Fruit fly (Drosophila melanogaster) whole organism, embryonic: ENCODE measurements around the gene Tango9.

Source experiments
- CG11504 ChIP-seq: fragments of 200-800 bp; sonication (Bioruptor generic); optimal IDR thresholded peaks from 3 replicates; lab custom pipeline; 2019; ENCODE audit warnings: missing biosample characterization, mild to moderate bottlenecking, missing genetic modification characterization, moderate library complexity
- CG11560 ChIP-seq: fragments of 200-800 bp; sonication (Bioruptor generic); IDR thresholded peaks from 3 replicates; pipeline ENCODE4 v1.3.6; 2022; ENCODE audit warnings: missing biosample characterization, missing genetic modification characterization
- CG12299 ChIP-seq: fragments of 200-800 bp; sonication (Bioruptor generic); optimal IDR thresholded peaks from 2 replicates; lab custom pipeline; 2018; ENCODE audit warnings: missing biosample characterization, mild to moderate bottlenecking, missing genetic modification characterization
- CG12659 ChIP-seq: fragments of 200-800 bp; sonication (Bioruptor generic); optimal IDR thresholded peaks from 3 replicates; lab custom pipeline; 2017; ENCODE audit warnings: mild to moderate bottlenecking, missing biosample characterization, missing genetic modification reagents, missing genetic modification characterization
- CG14860 ChIP-seq: fragments of 200-800 bp; sonication (Bioruptor generic); IDR thresholded peaks from 3 replicates; pipeline ENCODE4 v1.3.6; 2022; ENCODE audit warnings: missing biosample characterization, missing genetic modification characterization; ENCODE audit not compliant: partially characterized antibody
- CG15073 ChIP-seq: fragments of 200-800 bp; sonication (Bioruptor generic); optimal IDR thresholded peaks from 2 replicates; lab custom pipeline; 2016; ENCODE audit warnings: missing biosample characterization, missing genetic modification characterization
- CG15269 ChIP-seq: fragments of 200-800 bp; sonication (Bioruptor generic); optimal IDR thresholded peaks from 2 replicates; lab custom pipeline; 2018; ENCODE audit warnings: missing biosample characterization, mild to moderate bottlenecking, missing genetic modification characterization, moderate library complexity
- CG1603 ChIP-seq: fragments of 200-800 bp; sonication (Bioruptor generic); optimal IDR thresholded peaks from 2 replicates; lab custom pipeline; 2019; ENCODE audit warnings: missing biosample characterization, mild to moderate bottlenecking, missing genetic modification characterization, moderate library complexity
- CG2129 ChIP-seq: fragments of 200-800 bp; sonication (Bioruptor generic); IDR thresholded peaks from 2 replicates; pipeline ENCODE4 v1.3.6; 2022; ENCODE audit warnings: missing biosample characterization, missing genetic modification characterization; ENCODE audit not compliant: partially characterized antibody
- CG2712 ChIP-seq: fragments of 200-800 bp; optimal IDR thresholded peaks from 3 replicates; lab custom pipeline; 2019; ENCODE audit warnings: missing biosample characterization, mild to moderate bottlenecking, missing genetic modification characterization, moderate library complexity
- CG30020 ChIP-seq: fragments of 200-800 bp; optimal IDR thresholded peaks from 2 replicates; lab custom pipeline; 2019; ENCODE audit warnings: missing biosample characterization, mild to moderate bottlenecking, missing genetic modification characterization, moderate library complexity
- CG3163 ChIP-seq: fragments of 200-800 bp; sonication (Bioruptor generic); optimal IDR thresholded peaks from 3 replicates; lab custom pipeline; 2016; ENCODE audit warnings: missing biosample characterization, missing genetic modification characterization
- CG5245 ChIP-seq: fragments of 200-800 bp; sonication (Bioruptor generic); optimal IDR thresholded peaks from 3 replicates; lab custom pipeline; 2016; ENCODE audit warnings: missing biosample characterization, missing genetic modification characterization
- CG6272 ChIP-seq: fragments of 200-800 bp; sonication (Bioruptor generic); IDR thresholded peaks from 2 replicates; pipeline ENCODE4 v1.3.6; 2022; ENCODE audit warnings: missing biosample characterization, missing genetic modification characterization
- CG6689 ChIP-seq: fragments of 200-800 bp; sonication (Bioruptor generic); IDR thresholded peaks from 2 replicates; pipeline ENCODE4 v1.3.6; 2022; ENCODE audit warnings: missing biosample characterization, missing genetic modification characterization
- CG7357 ChIP-seq: fragments of 200-800 bp; sonication (Bioruptor generic); IDR thresholded peaks from 3 replicates; pipeline ENCODE4 v1.3.6; 2022; ENCODE audit warnings: missing biosample characterization, missing genetic modification characterization
- CG9797 ChIP-seq: fragments of 200-800 bp; sonication (Bioruptor generic); optimal IDR thresholded peaks from 3 replicates; lab custom pipeline; 2018; ENCODE audit warnings: missing biosample characterization, mild to moderate bottlenecking, missing genetic modification characterization
- Chrac-16 ChIP-seq: fragments of 200-800 bp; sonication (Bioruptor generic); optimal IDR thresholded peaks from 3 replicates; lab custom pipeline; 2016; ENCODE audit warnings: missing biosample characterization, missing genetic modification characterization
- D19B ChIP-seq: fragments of 200-800 bp; sonication (Bioruptor generic); optimal IDR thresholded peaks from 2 replicates; lab custom pipeline; 2017; ENCODE audit warnings: missing biosample characterization, mild to moderate bottlenecking, missing genetic modification characterization
- Dip3 ChIP-seq: fragments of 200-800 bp; sonication (Bioruptor generic); optimal IDR thresholded peaks from 3 replicates; lab custom pipeline; 2016; ENCODE audit warnings: missing biosample characterization, missing genetic modification characterization
- Doc3 ChIP-seq: fragments of 200-800 bp; sonication (Bioruptor generic); IDR thresholded peaks from 3 replicates; pipeline ENCODE4 v1.3.6; 2022; ENCODE audit warnings: missing biosample characterization, missing genetic modification characterization; ENCODE audit not compliant: partially characterized antibody
- Drgx ChIP-seq: fragments of 200-800 bp; sonication (Bioruptor generic); IDR thresholded peaks from 2 replicates; pipeline ENCODE4 v1.3.6; 2022; ENCODE audit warnings: missing biosample characterization, missing genetic modification characterization
- H15 ChIP-seq: fragments of 200-800 bp; sonication (Bioruptor generic); IDR thresholded peaks from 3 replicates; pipeline ENCODE4 v1.3.6; 2022; ENCODE audit warnings: missing biosample characterization, missing genetic modification characterization
- Hr51 ChIP-seq, 2 experiments: fragments of 200-800 bp; sonication (Bioruptor generic); optimal IDR thresholded peaks; 2 replicates in 1 of 2; 3 replicates in 1 of 2; lab custom pipeline; 2016 to 2018; ENCODE audit warnings: missing biosample characterization in 2 of 2, missing genetic modification characterization in 2 of 2, mild to moderate bottlenecking in 1 of 2, moderate library complexity in 1 of 2
- NC2β ChIP-seq: fragments of 200-800 bp; sonication (Bioruptor generic); optimal IDR thresholded peaks from 2 replicates; lab custom pipeline; 2016; ENCODE audit warnings: missing biosample characterization, missing genetic modification characterization
- NFAT ChIP-seq: fragments of 200-800 bp; sonication (Bioruptor generic); IDR thresholded peaks from 2 replicates; pipeline ENCODE4 v1.3.6; 2022; ENCODE audit warnings: missing biosample characterization, missing genetic modification characterization
- Nf-YB ChIP-seq: fragments of 200-800 bp; sonication (Bioruptor generic); optimal IDR thresholded peaks from 3 replicates; lab custom pipeline; 2019; ENCODE audit warnings: missing biosample characterization, mild to moderate bottlenecking, missing genetic modification characterization, moderate library complexity
- Nf-YC ChIP-seq: fragments of 200-800 bp; optimal IDR thresholded peaks from 3 replicates; lab custom pipeline; 2019; ENCODE audit warnings: missing biosample characterization, mild to moderate bottlenecking, missing genetic modification characterization, moderate library complexity
- Optix ChIP-seq: fragments of 200-800 bp; sonication (Bioruptor generic); IDR thresholded peaks from 3 replicates; pipeline ENCODE4 v1.3.6; 2022; ENCODE audit warnings: missing biosample characterization, missing genetic modification characterization
- Six4 ChIP-seq: fragments of 200-800 bp; sonication (Bioruptor generic); optimal IDR thresholded peaks from 2 replicates; lab custom pipeline; 2016; ENCODE audit warnings: missing biosample characterization, missing genetic modification characterization
- ara ChIP-seq: fragments of 200-800 bp; sonication (Bioruptor generic); IDR thresholded peaks from 2 replicates; pipeline ENCODE4 v1.3.6; 2022; ENCODE audit warnings: missing biosample characterization, missing genetic modification characterization
- chif ChIP-seq, 2 experiments: fragments of 200-800 bp; sonication (Bioruptor generic); optimal IDR thresholded peaks; 3 replicates each; lab custom pipeline; 2016; ENCODE audit warnings: missing biosample characterization in 2 of 2, missing genetic modification characterization in 2 of 2
- eyg ChIP-seq: fragments of 200-800 bp; sonication (Bioruptor generic); optimal IDR thresholded peaks from 3 replicates; lab custom pipeline; 2016; ENCODE audit warnings: missing biosample characterization, missing genetic modification characterization
- gsb-n ChIP-seq: fragments of 200-800 bp; sonication (Bioruptor generic); optimal IDR thresholded peaks from 3 replicates; lab custom pipeline; 2018; ENCODE audit warnings: missing biosample characterization, mild to moderate bottlenecking, missing genetic modification characterization
- gt ChIP-seq: fragments of 200-800 bp; sonication (Bioruptor generic); IDR thresholded peaks from 2 replicates; pipeline ENCODE4 v1.3.6; 2022; ENCODE audit warnings: missing biosample characterization, missing genetic modification characterization
- h ChIP-seq: fragments of >200 bp; optimal IDR thresholded peaks from 2 replicates; lab custom pipeline; 2017
- hbn ChIP-seq: fragments of 200-800 bp; sonication (Bioruptor generic); IDR thresholded peaks from 2 replicates; pipeline ENCODE4 v1.3.6; 2022; ENCODE audit warnings: missing biosample characterization, missing genetic modification characterization; ENCODE audit not compliant: partially characterized antibody
- inv ChIP-seq: fragments of 200-800 bp; sonication (Bioruptor generic); IDR thresholded peaks from 2 replicates; pipeline ENCODE4 v1.3.6; 2022; ENCODE audit warnings: missing biosample characterization, missing genetic modification characterization; ENCODE audit not compliant: partially characterized antibody
- kay ChIP-seq: fragments of 200-800 bp; sonication (Bioruptor generic); optimal IDR thresholded peaks from 2 replicates; lab custom pipeline; 2016; ENCODE audit warnings: missing biosample characterization, missing genetic modification characterization
- knrl ChIP-seq: fragments of 200-800 bp; sonication (Bioruptor generic); IDR thresholded peaks from 3 replicates; pipeline ENCODE4 v1.3.6; 2022; ENCODE audit warnings: missing biosample characterization, missing genetic modification characterization; ENCODE audit not compliant: partially characterized antibody
- lilli ChIP-seq: fragments of 200-800 bp; sonication (Bioruptor generic); optimal IDR thresholded peaks from 3 replicates; lab custom pipeline; 2016; ENCODE audit warnings: missing biosample characterization, missing genetic modification characterization
- nerfin-1 ChIP-seq: fragments of 200-800 bp; sonication (Bioruptor generic); optimal IDR thresholded peaks from 3 replicates; lab custom pipeline; 2019; ENCODE audit warnings: missing biosample characterization, mild to moderate bottlenecking, missing genetic modification characterization, moderate library complexity
- nmo ChIP-seq: fragments of 200-800 bp; sonication (Bioruptor generic); optimal IDR thresholded peaks from 2 replicates; lab custom pipeline; 2018; ENCODE audit warnings: missing biosample characterization, mild to moderate bottlenecking, missing genetic modification characterization, moderate library complexity
- otp ChIP-seq: fragments of 200-800 bp; sonication (Bioruptor generic); IDR thresholded peaks from 3 replicates; pipeline ENCODE4, ENCODE4 v1.3.6; 2022; ENCODE audit warnings: missing biosample characterization, missing genetic modification characterization
- schlank ChIP-seq: fragments of 200-800 bp; sonication (Bioruptor generic); optimal IDR thresholded peaks from 2 replicates; lab custom pipeline; 2018; ENCODE audit warnings: missing biosample characterization, mild to moderate bottlenecking, missing genetic modification characterization
- slbo ChIP-seq: fragments of 200-800 bp; sonication (Bioruptor generic); IDR thresholded peaks from 2 replicates; pipeline ENCODE4 v1.3.6; 2022; ENCODE audit warnings: missing biosample characterization, missing genetic modification characterization
- stwl ChIP-seq: fragments of 200-800 bp; sonication (Bioruptor generic); optimal IDR thresholded peaks from 3 replicates; lab custom pipeline; 2018; ENCODE audit warnings: missing biosample characterization, mild to moderate bottlenecking, missing genetic modification characterization, moderate library complexity
- toy ChIP-seq: fragments of 200-800 bp; sonication (Bioruptor generic); IDR thresholded peaks from 2 replicates; pipeline ENCODE4 v1.3.6; 2022; ENCODE audit warnings: missing biosample characterization, missing genetic modification characterization
- usp ChIP-seq: fragments of >200 bp; optimal IDR thresholded peaks from 2 replicates; lab custom pipeline; 2017; ENCODE audit warnings: missing biosample characterization, missing genetic modification characterization

Tango9 gene

dm6 chr3R:12010202-12010824, 35.6 kb upstream of the Tango9 start, which contains the start of the genes KLHL18 and GCC185 (continued):
- TF ChIP-seq CG2129 (GFP tag; lab: Robert Waterston, UW) (peak; percentile 56), CG30020 (tag; lab: Kevin White, UChicago) (peak; percentile 68), nerfin-1 (tag; lab: Kevin White, UChicago) (peak; percentile 63), Drgx (peak; percentile 30; the same call in 1 of the 2 replicates), Dip3 (GFP tag; lab: Kevin White, UChicago) (peak; percentile 66), Hr51 (GFP tag; optimal IDR thresholded peaks at IDR 0.05; lab: Kevin White, UChicago) (peak in 1 of 2 experiments; percentile 73), usp (GFP tag; lab: Kevin White, UChicago) (no peak), Nf-YB (GFP tag; lab: Kevin White, UChicago) (peak; percentile 44), CG11504 (tag; lab: Kevin White, UChicago) (peak; percentile 88), eyg (GFP tag; lab: Kevin White, UChicago) (no peak), otp (no peak), CG11560 (tag; lab: Robert Waterston, UW) (peak; percentile 49; the same call in 1 of the 3 replicates), Optix (GFP tag; lab: Robert Waterston, UW) (no peak), CG12299 (tag; lab: Kevin White, UChicago) (peak; percentile 16), nmo (GFP tag; lab: Kevin White, UChicago) (peak; percentile 91), slbo (GFP tag; lab: Robert Waterston, UW) (peak; percentile 89), lilli (GFP tag; lab: Kevin White, UChicago) (peak; percentile 84), CG15269 (no peak), NFAT (GFP tag; lab: Robert Waterston, UW) (0 out of 2 replicates have a peak, but pooled peaks have one; percentile 37), chif (GFP tag; optimal IDR thresholded peaks at IDR 0.05; lab: Kevin White, UChicago) (peak; percentile 53 to 59), gt (GFP tag; lab: Robert Waterston, UW) (no peak), toy (peak; percentile 9; the same call in 1 of the 2 replicates), CG14860 (GFP tag; lab: Robert Waterston, UW) (peak; percentile 84), CG3163 (no peak), hbn (GFP tag; lab: Robert Waterston, UW) (peak; percentile 49; the same call in 1 of the 2 replicates), NC2β (GFP tag; lab: Kevin White, UChicago) (no peak), D19B (GFP tag; lab: Kevin White, UChicago) (peak; percentile 45), Nf-YC (peak; percentile 75), CG1603 (no peak), gsb-n (no peak), inv (GFP tag; lab: Robert Waterston, UW) (peak; percentile 79), h (lab: Kevin White, UChicago) (no peak), ara (GFP tag; lab: Robert Waterston, UW) (peak; percentile 52; the same call in 1 of the 2 replicates), CG6689 (GFP tag; lab: Robert Waterston, UW) (peak; percentile 100), CG12659 (GFP tag; lab: Kevin White, UChicago) (peak; percentile 68), Chrac-16 (GFP tag; lab: Kevin White, UChicago) (peak; percentile 82), knrl (GFP tag; lab: Robert Waterston, UW) (peak; percentile 93), kay (GFP tag; lab: Kevin White, UChicago) (peak; percentile 65), Six4 (peak; percentile 64), CG15073 (GFP tag; lab: Kevin White, UChicago) (peak; percentile 17), CG2712 (tag; lab: Kevin White, UChicago) (peak; percentile 85), H15 (peak; percentile 55; the same call in 1 of the 3 replicates), CG9797 (peak; percentile 40), CG7357 (GFP tag; lab: Robert Waterston, UW) (0 out of 3 replicates have a peak, but pooled peaks have one; percentile 17), CG6272 (GFP tag; lab: Robert Waterston, UW) (peak; percentile 84), stwl (tag; lab: Kevin White, UChicago) (peak; percentile 56), Doc3 (peak; percentile 68; the same call in 2 of the 3 replicates), CG5245 (GFP tag; lab: Kevin White, UChicago) (peak; percentile 51), schlank (tag; lab: Kevin White, UChicago) (peak; percentile 11)
